Worm (Caenorhabditis elegans) whole organism, midembryonic: ENCODE measurements around the gene B0250.7.

ENCODE experiments used
- T22C8.4 ChIP-seq: fragments of 200-800 bp; sonication (Bioruptor generic); IDR thresholded peaks from 2 replicates; pipeline ENCODE4 v1.3.6; 2022; ENCODE audit warnings: missing genetic modification characterization, missing compliant biosample characterization
- cog-1 ChIP-seq: sonication (generic microtip); optimal IDR thresholded peaks from 2 replicates; lab custom pipeline; 2016; ENCODE audit warnings: missing genetic modification characterization, missing compliant biosample characterization
- flt-1 ChIP-seq: fragments of 200-800 bp; sonication (Bioruptor generic); IDR thresholded peaks from 2 replicates; pipeline ENCODE4 v1.3.6; 2022; ENCODE audit warnings: missing genetic modification characterization, missing compliant biosample characterization
- klf-2 ChIP-seq: fragments of 200-800 bp; sonication (Bioruptor generic); conservative IDR thresholded peaks from 2 replicates; pipeline ENCODE4 v1.3.6; 2022; ENCODE audit warnings: missing genetic modification reagents, missing genetic modification characterization, missing compliant biosample characterization
- med-1 ChIP-seq: sonication (generic microtip); optimal IDR thresholded peaks from 2 replicates; lab custom pipeline; 2017; ENCODE audit warnings: missing genetic modification characterization, mild to moderate bottlenecking, missing compliant biosample characterization, antibody characterized with exemption, missing genetic modification reagents; ENCODE audit not compliant: insufficient read depth
- ref-1 ChIP-seq: fragments of 200-800 bp; sonication (Bioruptor generic); conservative IDR thresholded peaks from 2 replicates; pipeline ENCODE4 v1.3.6; 2022; ENCODE audit warnings: missing genetic modification reagents, missing genetic modification characterization, missing compliant biosample characterization
- tab-1 ChIP-seq: fragments of 200-800 bp; sonication (Bioruptor generic); IDR thresholded peaks from 2 replicates; pipeline ENCODE4 v1.3.6; 2022; ENCODE audit warnings: missing genetic modification characterization, missing compliant biosample characterization
- ztf-23 ChIP-seq: fragments of 200-800 bp; sonication (Bioruptor generic); IDR thresholded peaks from 2 replicates; pipeline ENCODE4 v1.3.6; 2022; ENCODE audit warnings: missing genetic modification reagents, missing genetic modification characterization, missing compliant biosample characterization
- ztf-29 ChIP-seq: fragments of 200-800 bp; sonication (Bioruptor generic); IDR thresholded peaks from 2 replicates; pipeline ENCODE4 v1.3.6; 2022; ENCODE audit warnings: missing genetic modification reagents, missing genetic modification characterization, missing compliant biosample characterization

Gene B0250.7

ce11 chrV:20499642-20500041 lies 23.8 kb upstream of the B0250.7 start:
- TF ChIP-seq ztf-23 (GFP tag; lab: Robert Waterston, UW) = no peak
- no peak for TF ChIP-seq ztf-29 (GFP tag; lab: Robert Waterston, UW)
- TF ChIP-seq klf-2 (GFP tag; lab: Robert Waterston, UW) = no peak
- TF ChIP-seq cog-1 (tag; lab: Kevin White, UChicago) = no peak
- TF ChIP-seq T22C8.4 = no peak
- no peak for TF ChIP-seq flt-1 (GFP tag; lab: Robert Waterston, UW)
- TF ChIP-seq med-1 (GFP tag; lab: Kevin White, UChicago) = no peak
- TF ChIP-seq ref-1 (GFP tag; lab: Robert Waterston, UW) = no peak
- no peak for TF ChIP-seq tab-1 (GFP tag; lab: Robert Waterston, UW)

ce11 chrV:20498980-20499379 lies 23.1 kb upstream of the B0250.7 start, which contains the start of gene dct-16:
Gene dct-16, minus strand, starts transcription at chrV:20499057.
- no peak for TF ChIP-seq ztf-29 (GFP tag; lab: Robert Waterston, UW)
- TF ChIP-seq flt-1 (GFP tag; lab: Robert Waterston, UW) = no peak
- no peak for TF ChIP-seq med-1 (GFP tag; lab: Kevin White, UChicago)
- TF ChIP-seq cog-1 (tag; lab: Kevin White, UChicago) = no peak
- TF ChIP-seq klf-2 (GFP tag; lab: Robert Waterston, UW) = no peak
- no peak for TF ChIP-seq ztf-23 (GFP tag; lab: Robert Waterston, UW)
- no peak for TF ChIP-seq tab-1 (GFP tag; lab: Robert Waterston, UW)
- TF ChIP-seq ref-1 (GFP tag; lab: Robert Waterston, UW) = no peak
- TF ChIP-seq T22C8.4 = no peak

ce11 chrV:20497537-20497936 lies 21.7 kb upstream of the B0250.7 start:
- no peak for TF ChIP-seq cog-1 (tag; lab: Kevin White, UChicago)
- no peak for TF ChIP-seq ref-1 (GFP tag; lab: Robert Waterston, UW)
- no peak for TF ChIP-seq ztf-23 (GFP tag; lab: Robert Waterston, UW)
- TF ChIP-seq ztf-29 (GFP tag; lab: Robert Waterston, UW) = no peak
- no peak for TF ChIP-seq tab-1 (GFP tag; lab: Robert Waterston, UW)
- TF ChIP-seq flt-1 (GFP tag; lab: Robert Waterston, UW) = no peak
- no peak for TF ChIP-seq klf-2 (GFP tag; lab: Robert Waterston, UW)
- no peak for TF ChIP-seq T22C8.4
- no peak for TF ChIP-seq med-1 (GFP tag; lab: Kevin White, UChicago)

ce11 chrV:20493271-20494231 lies 17.7 kb upstream of the B0250.7 start, which contains the start of gene B0250.5:
Gene B0250.5, plus strand, starts transcription at chrV:20493924.
- TF ChIP-seq klf-2 (GFP tag; lab: Robert Waterston, UW) (no peak), ref-1 (GFP tag; lab: Robert Waterston, UW) (no peak), ztf-23 (GFP tag; lab: Robert Waterston, UW) (0 out of 2 replicates have a peak, but pooled peaks have one; percentile 42), cog-1 (tag; lab: Kevin White, UChicago) (no peak), T22C8.4 (no peak), ztf-29 (GFP tag; lab: Robert Waterston, UW) (no peak), flt-1 (GFP tag; lab: Robert Waterston, UW) (no peak), med-1 (GFP tag; lab: Kevin White, UChicago) (no peak), tab-1 (GFP tag; lab: Robert Waterston, UW) (no peak)

- no peak for TF ChIP-seq ztf-23 (GFP tag; lab: Robert Waterston, UW)
- no peak for TF ChIP-seq flt-1 (GFP tag; lab: Robert Waterston, UW)
- TF ChIP-seq T22C8.4 = no peak
- no peak for TF ChIP-seq ref-1 (GFP tag; lab: Robert Waterston, UW)
- TF ChIP-seq med-1 (GFP tag; lab: Kevin White, UChicago) = no peak
- no peak for TF ChIP-seq klf-2 (GFP tag; lab: Robert Waterston, UW)
Measured at ce11 chrV:20492385-20492784, 16.5 kb upstream of the B0250.7 start, which contains the start of gene srbc-79. Gene srbc-79, minus strand, starts transcription at chrV:20492485.

ce11 chrV:20489102-20489501 lies 13.2 kb upstream of the B0250.7 start, which contains the start of gene srbc-78:
Gene srbc-78, minus strand, starts transcription at chrV:20489202.
- TF ChIP-seq ref-1 (GFP tag; lab: Robert Waterston, UW) (no peak), ztf-23 (GFP tag; lab: Robert Waterston, UW) (no peak), med-1 (GFP tag; lab: Kevin White, UChicago) (no peak), flt-1 (GFP tag; lab: Robert Waterston, UW) (no peak), klf-2 (GFP tag; lab: Robert Waterston, UW) (no peak), cog-1 (tag; lab: Kevin White, UChicago) (no peak), T22C8.4 (no peak), tab-1 (GFP tag; lab: Robert Waterston, UW) (no peak), ztf-29 (GFP tag; lab: Robert Waterston, UW) (no peak)

- TF ChIP-seq flt-1 (GFP tag; lab: Robert Waterston, UW) = no peak
- TF ChIP-seq med-1 (GFP tag; lab: Kevin White, UChicago) = no peak
- TF ChIP-seq ztf-23 (GFP tag; lab: Robert Waterston, UW) = no peak
- no peak for TF ChIP-seq klf-2 (GFP tag; lab: Robert Waterston, UW)
- TF ChIP-seq ref-1 (GFP tag; lab: Robert Waterston, UW) = no peak
- TF ChIP-seq cog-1 (tag; lab: Kevin White, UChicago) = no peak
- no peak for TF ChIP-seq T22C8.4
- no peak for TF ChIP-seq tab-1 (GFP tag; lab: Robert Waterston, UW)
- TF ChIP-seq ztf-29 (GFP tag; lab: Robert Waterston, UW) = no peak
Measured at ce11 chrV:20486549-20486948, 10.7 kb upstream of the B0250.7 start.

- TF ChIP-seq T22C8.4 = no peak
- TF ChIP-seq ztf-23 (GFP tag; lab: Robert Waterston, UW) = no peak
- TF ChIP-seq cog-1 (tag; lab: Kevin White, UChicago) = no peak
- no peak for TF ChIP-seq tab-1 (GFP tag; lab: Robert Waterston, UW)
- no peak for TF ChIP-seq med-1 (GFP tag; lab: Kevin White, UChicago)
- TF ChIP-seq ref-1 (GFP tag; lab: Robert Waterston, UW) = no peak
- no peak for TF ChIP-seq flt-1 (GFP tag; lab: Robert Waterston, UW)
- TF ChIP-seq klf-2 (GFP tag; lab: Robert Waterston, UW) = no peak
- no peak for TF ChIP-seq ztf-29 (GFP tag; lab: Robert Waterston, UW)
Measured at ce11 chrV:20485285-20485684, 9.4 kb upstream of the B0250.7 start, which contains the start of gene dhcr-7. Gene dhcr-7, minus strand, starts transcription at chrV:20485385.
